Fruit fly (Drosophila melanogaster) whole organism, adult: ENCODE data around the gene atms.

Experiments used
- CG11617 ChIP-seq: fragments of 200-800 bp; sonication (Bioruptor generic); optimal IDR thresholded peaks from 2 replicates; lab custom pipeline; 2017; ENCODE audit warnings: mild to moderate bottlenecking, missing biosample characterization, missing genetic modification reagents, missing genetic modification characterization
- CG14711 ChIP-seq: fragments of 200-800 bp; sonication (Bioruptor generic); optimal IDR thresholded peaks from 2 replicates; lab custom pipeline; 2018; ENCODE audit warnings: missing biosample characterization, mild to moderate bottlenecking, missing genetic modification characterization, moderate library complexity
- CG5204 ChIP-seq: fragments of 200-800 bp; sonication (Bioruptor generic); optimal IDR thresholded peaks from 2 replicates; lab custom pipeline; 2016; ENCODE audit warnings: missing biosample characterization, missing genetic modification characterization
- CG7045 ChIP-seq: fragments of 200-800 bp; sonication (Bioruptor generic); optimal IDR thresholded peaks from 2 replicates; lab custom pipeline; 2017; ENCODE audit warnings: missing biosample characterization, mild to moderate bottlenecking, missing genetic modification characterization
- Clk ChIP-seq: fragments of 200-800 bp; sonication (Bioruptor generic); optimal IDR thresholded peaks from 2 replicates; lab custom pipeline; 2017; ENCODE audit warnings: missing biosample characterization, missing genetic modification characterization
- kay ChIP-seq: fragments of 200-800 bp; sonication (Bioruptor generic); peaks from one replicate; lab custom pipeline; 2016; ENCODE audit warnings: missing biosample characterization, missing genetic modification characterization, borderline replicate concordance
- ovo ChIP-seq: fragments of 200-800 bp; sonication (Bioruptor generic); optimal IDR thresholded peaks from 2 replicates; lab custom pipeline; 2016; ENCODE audit warnings: missing biosample characterization, missing genetic modification characterization

DNA sequence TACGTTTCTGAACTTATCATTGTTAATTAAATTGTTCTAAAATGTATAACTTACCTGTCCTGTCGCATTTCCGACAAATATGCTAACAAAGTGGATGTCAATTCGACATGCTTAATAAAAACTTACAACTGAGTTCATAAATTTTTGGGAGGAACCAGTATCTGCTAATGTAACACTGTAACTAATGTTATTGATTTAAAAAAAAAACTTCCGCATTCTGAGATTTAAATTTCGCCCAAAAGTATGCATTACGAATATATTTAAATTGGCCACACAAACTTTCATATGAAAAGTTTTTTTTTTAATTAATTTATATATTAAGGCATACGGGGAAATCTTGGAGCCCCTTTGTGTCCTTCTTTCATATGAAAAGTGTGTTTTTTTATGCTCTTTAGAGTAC lies 37.8 kb upstream of the atms start:
- TF ChIP-seq CG14711 (no peak), CG5204 (GFP tag; lab: Kevin White, UChicago) (no peak), CG11617 (GFP tag; lab: Kevin White, UChicago) (no peak), kay (no peak), ovo (GFP tag; lab: Kevin White, UChicago) (no peak), Clk (GFP tag; lab: Kevin White, UChicago) (no peak), CG7045 (GFP tag; lab: Kevin White, UChicago) (no peak)
